Fruit fly (Drosophila melanogaster) whole organism, wandering third instar larva: ENCODE measurements around the gene Trpgamma.

Source experiments
- Abd-B ChIP-seq: fragments of >200 bp; optimal IDR thresholded peaks from 2 replicates; lab custom pipeline; 2017; ENCODE audit warnings: missing biosample characterization, missing genetic modification characterization
- Dfd ChIP-seq: fragments of >200 bp; optimal IDR thresholded peaks from 2 replicates; lab custom pipeline; 2017; ENCODE audit warnings: missing biosample characterization, missing genetic modification characterization
- Dif ChIP-seq: fragments of 200-275, 200-300 bp; sonication (Bioruptor generic); optimal IDR thresholded peaks from 2 replicates; lab custom pipeline; 2018; ENCODE audit warnings: missing biosample characterization, missing genetic modification characterization; ENCODE audit not compliant: partially characterized antibody
- Myc ChIP-seq: fragments of >200 bp; optimal IDR thresholded peaks from 2 replicates; lab custom pipeline; 2017
- OdsH ChIP-seq: fragments of 200-800 bp; sonication (Bioruptor generic); optimal IDR thresholded peaks from 2 replicates; lab custom pipeline; 2016; ENCODE audit warnings: missing biosample characterization, mild to moderate bottlenecking, missing genetic modification characterization
- Sp1 ChIP-seq: fragments of 200-800 bp; sonication (Bioruptor generic); optimal IDR thresholded peaks from 3 replicates; lab custom pipeline; 2019; ENCODE audit warnings: missing biosample characterization, mild to moderate bottlenecking, missing genetic modification characterization, moderate library complexity
- Vsx2 ChIP-seq: fragments of 200-300, 225-300 bp; sonication (Bioruptor generic); optimal IDR thresholded peaks from 2 replicates; lab custom pipeline; 2018; ENCODE audit warnings: missing biosample characterization, missing genetic modification characterization; ENCODE audit not compliant: partially characterized antibody
- dmrt93B ChIP-seq: fragments of 200-800 bp; sonication (Bioruptor generic); optimal IDR thresholded peaks from 2 replicates; lab custom pipeline; 2018; ENCODE audit warnings: missing biosample characterization, mild to moderate bottlenecking, missing genetic modification characterization
- fru ChIP-seq: fragments of 200-800 bp; sonication (Bioruptor generic); optimal IDR thresholded peaks from 3 replicates; lab custom pipeline; 2016; ENCODE audit warnings: missing biosample characterization, mild to moderate bottlenecking, missing genetic modification characterization
- pan ChIP-seq: fragments of >200 bp; optimal IDR thresholded peaks from 2 replicates; lab custom pipeline; 2017
- tai ChIP-seq: sonication (Bioruptor generic); optimal IDR thresholded peaks from 2 replicates; lab custom pipeline; 2016; ENCODE audit warnings: missing biosample characterization, missing genetic modification characterization
- usp ChIP-seq: fragments of >200 bp; optimal IDR thresholded peaks from 2 replicates; lab custom pipeline; 2017; ENCODE audit warnings: missing biosample characterization, missing genetic modification characterization

- no peak for TF ChIP-seq Dfd (GFP tag; lab: Kevin White, UChicago)
- TF ChIP-seq pan, result no peak
- no peak for TF ChIP-seq Dif (GFP tag; lab: Kevin White, UChicago)
- no peak for TF ChIP-seq usp
- no peak for TF ChIP-seq Sp1 (GFP tag; lab: Kevin White, UChicago)
- no peak for TF ChIP-seq dmrt93B (GFP tag; lab: Kevin White, UChicago)
- TF ChIP-seq Abd-B, result no peak
- TF ChIP-seq fru, result no peak
- TF ChIP-seq Vsx2 (GFP tag; lab: Kevin White, UChicago), result no peak
- TF ChIP-seq tai (GFP tag; lab: Kevin White, UChicago), result no peak
- TF ChIP-seq Myc (lab: Kevin White, UChicago), result no peak
- TF ChIP-seq OdsH (GFP tag; lab: Kevin White, UChicago), result no peak
Observed at dm6 chr2L:16711891-16712290, 35.4 kb upstream of the Trpgamma start.
